Worm (Caenorhabditis elegans) whole organism, young adult: ENCODE data around the gene emc-2.

Experiments
- K11D2.4 ChIP-seq: fragments of 200-800 bp; sonication (Bioruptor generic); IDR thresholded peaks from 2 replicates; pipeline ENCODE4 v1.3.6; 2022; ENCODE audit warnings: missing genetic modification reagents, missing genetic modification characterization, missing compliant biosample characterization
- bed-1 ChIP-seq: fragments of 200-800 bp; sonication (Bioruptor generic); IDR thresholded peaks from 2 replicates; pipeline ENCODE4 v1.3.6; 2022; ENCODE audit warnings: missing genetic modification reagents, missing genetic modification characterization, missing compliant biosample characterization
- egl-18 ChIP-seq: fragments of 200-800 bp; sonication (Bioruptor generic); IDR thresholded peaks from 2 replicates; pipeline ENCODE4 v1.3.6; 2022; ENCODE audit warnings: missing genetic modification reagents, missing genetic modification characterization, missing compliant biosample characterization
- him-1 ChIP-seq: sonication (generic microtip); optimal IDR thresholded peaks from 2 replicates; lab custom pipeline; 2016; ENCODE audit warnings: missing genotype, missing genetic modification reagents, missing genetic modification characterization, missing compliant biosample characterization
- madf-8 ChIP-seq: fragments of 200-800 bp; sonication (Bioruptor generic); conservative IDR thresholded peaks from 2 replicates; pipeline ENCODE4 v1.3.6; 2022; ENCODE audit warnings: missing genetic modification reagents, missing genetic modification characterization, missing compliant biosample characterization
- sea-2 ChIP-seq: fragments of 200-800 bp; sonication (Bioruptor generic); IDR thresholded peaks from 2 replicates; pipeline ENCODE4 v1.3.6; 2022; ENCODE audit warnings: missing genetic modification characterization, missing compliant biosample characterization
- snpc-3.4 ChIP-seq: sonication (generic microtip); optimal IDR thresholded peaks from 2 replicates; lab custom pipeline; 2017; ENCODE audit warnings: missing genetic modification characterization, mild to moderate bottlenecking, missing compliant biosample characterization, antibody characterized with exemption, moderate library complexity, missing genotype, missing genetic modification reagents
- unc-62 ChIP-seq: fragments of 150-350 bp; optimal IDR thresholded peaks from 2 replicates; lab custom pipeline; 2014; ENCODE audit warnings: missing biosample characterization, missing genetic modification reagents, missing genetic modification characterization
- ztf-28 ChIP-seq: fragments of 200-800 bp; sonication (Bioruptor generic); IDR thresholded peaks from 2 replicates; pipeline ENCODE4 v1.3.6; 2022; ENCODE audit warnings: missing genetic modification reagents, missing genetic modification characterization, missing compliant biosample characterization

DNA sequence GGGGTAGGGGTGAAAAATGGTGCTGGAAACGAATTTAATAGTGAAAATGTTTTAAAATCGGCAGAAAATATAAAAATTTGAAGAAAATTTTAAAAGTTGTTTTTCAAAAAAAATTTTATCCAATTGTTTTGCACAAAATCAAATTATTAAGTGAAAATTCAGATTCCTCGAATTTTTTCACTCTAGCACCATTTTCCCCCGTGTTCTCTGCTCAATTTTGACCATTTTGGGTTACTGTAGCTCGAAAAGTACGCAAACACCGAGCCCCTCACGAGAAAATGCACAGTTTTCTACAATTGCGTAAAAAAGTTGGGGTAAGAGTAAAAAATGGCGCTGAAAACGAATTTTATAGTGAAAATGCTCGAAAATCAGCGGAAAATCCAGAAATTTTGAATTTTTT is 24.0 kb upstream of the emc-2 start:
- no peak for TF ChIP-seq K11D2.4 (GFP tag; lab: Robert Waterston, UW)
- TF ChIP-seq bed-1 (GFP tag; lab: Robert Waterston, UW): no peak
- no peak for TF ChIP-seq madf-8 (GFP tag; lab: Robert Waterston, UW)
- TF ChIP-seq him-1: no peak
- no peak for TF ChIP-seq sea-2 (GFP tag; lab: Robert Waterston, UW)
- TF ChIP-seq unc-62 (GFP tag; lab: Kevin White, UChicago): no peak
- TF ChIP-seq ztf-28: no peak
- TF ChIP-seq snpc-3.4 (tag; lab: Kevin White, UChicago): no peak
- no peak for TF ChIP-seq egl-18 (GFP tag; lab: Robert Waterston, UW)
